Worm (Caenorhabditis elegans): ENCODE data around the gene T10B10.9.

The T10B10.9 gene

ce11 chrX:15126736-15127135 is 37.5 kb upstream of the T10B10.9 start:
- TF ChIP-seq madf-8 (GFP tag; conservative IDR thresholded peaks at IDR 0.05) (no peak), Y56A3A.18 (GFP tag; IDR thresholded peaks at IDR 0.05) (no peak), dpl-1 (GFP tag; optimal IDR thresholded peaks at IDR 0.05) (no peak), somi-1 (GFP tag; optimal IDR thresholded peaks at IDR 0.05) (no peak), attf-5 (GFP tag; optimal IDR thresholded peaks at IDR 0.05) (no peak), F37B4.10 (GFP tag; IDR thresholded peaks at IDR 0.05) (no peak), atf-7 (tag; optimal IDR thresholded peaks at IDR 0.05) (no peak), ekl-4 (GFP tag; IDR thresholded peaks at IDR 0.05) (no peak), madf-6 (GFP tag; IDR thresholded peaks at IDR 0.05) (no peak), rpc-1 (optimal IDR thresholded peaks at IDR 0.05) (no peak), rpc-1 (tag; optimal IDR thresholded peaks at IDR 0.05) (no peak), tbx-9 (tag; optimal IDR thresholded peaks at IDR 0.05; ENCODE audit: borderline replicate concordance) (no peak), chd-7 (tag; optimal IDR thresholded peaks at IDR 0.05) (no peak), K11D2.4 (GFP tag; IDR thresholded peaks at IDR 0.05) (no peak)

DNA sequence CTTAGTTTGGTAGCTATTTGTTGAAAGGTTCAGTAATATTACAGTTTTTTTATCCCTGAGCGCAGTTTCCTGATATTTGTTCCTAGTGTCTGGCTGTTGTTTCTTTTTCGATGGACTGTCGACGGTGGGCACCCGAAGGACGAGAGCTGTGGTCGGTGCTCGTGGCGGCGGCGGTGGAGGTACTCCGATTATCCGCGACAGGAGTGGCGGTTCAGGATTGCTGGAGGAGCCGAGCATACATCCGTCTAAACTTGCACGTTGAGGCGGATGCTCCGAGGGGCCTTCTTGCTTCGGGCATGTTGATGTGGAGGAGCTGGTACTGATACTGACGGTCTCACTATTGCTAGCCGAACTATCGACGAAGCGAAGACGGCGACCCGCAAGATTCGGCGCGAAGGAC is 36.9 kb upstream of the T10B10.9 start:
- TF ChIP-seq cebp-2 (GFP tag; IDR thresholded peaks at IDR 0.05) = 0 out of 2 replicates have a peak, but pooled peaks have one; percentile 9
- no peak for TF ChIP-seq ceh-79 (tag; optimal IDR thresholded peaks at IDR 0.05)
- TF ChIP-seq zfh-2 (GFP tag; conservative IDR thresholded peaks at IDR 0.05) = peak; percentile 76
- TF ChIP-seq Y53G8AR.9 (GFP tag; conservative IDR thresholded peaks at IDR 0.05) = no peak
- TF ChIP-seq let-526 (GFP tag; IDR thresholded peaks at IDR 0.05) = no peak
- peak; percentile 67; the same call in 1 of the 2 replicates for TF ChIP-seq egrh-3 (GFP tag; IDR thresholded peaks at IDR 0.05)
- TF ChIP-seq F22D6.2 (tag; optimal IDR thresholded peaks at IDR 0.05) = no peak

DNA sequence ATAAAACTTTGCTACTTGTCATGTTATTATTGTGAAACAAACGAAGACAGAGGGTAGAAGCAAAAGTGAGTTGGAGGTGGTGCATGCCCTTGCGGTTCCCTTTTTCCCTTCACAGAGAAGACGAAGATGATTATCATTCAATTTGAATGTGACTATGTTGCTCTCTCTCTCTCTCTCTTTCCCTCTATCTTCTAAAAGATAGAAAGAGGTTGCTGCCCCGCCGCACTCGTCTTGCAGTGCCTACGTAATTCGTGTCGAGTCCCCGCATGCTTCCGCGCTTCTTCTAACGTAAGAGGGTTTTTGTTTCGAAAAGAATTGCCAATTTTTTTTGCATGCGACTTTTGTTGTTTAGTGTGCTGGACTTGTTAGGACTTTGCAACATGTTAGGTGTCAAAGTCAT is 36.0 kb upstream of the T10B10.9 start:
- no peak for TF ChIP-seq die-1 (tag; optimal IDR thresholded peaks at IDR 0.05)
- TF ChIP-seq nhr-27 (tag; optimal IDR thresholded peaks at IDR 0.05) = no peak
- no peak for TF ChIP-seq akir-1 (GFP tag; optimal IDR thresholded peaks at IDR 0.05)
- TF ChIP-seq nfya-2 (GFP tag; IDR thresholded peaks at IDR 0.05) = no peak
- TF ChIP-seq F37B4.10 (GFP tag; IDR thresholded peaks at IDR 0.05) = no peak
- TF ChIP-seq ztf-3 (GFP tag; optimal IDR thresholded peaks at IDR 0.05) = no peak
- TF ChIP-seq F33H1.4 (GFP tag; IDR thresholded peaks at IDR 0.05) = no peak
- TF ChIP-seq F55B11.4 (tag; optimal IDR thresholded peaks at IDR 0.05; ENCODE audit: borderline replicate concordance, insufficient read depth) = no peak
- TF ChIP-seq madf-8 (GFP tag; conservative IDR thresholded peaks at IDR 0.05) = no peak
- TF ChIP-seq hmg-1.2 (GFP tag; IDR thresholded peaks at IDR 0.05) = no peak
- no peak for TF ChIP-seq ceh-27 (GFP tag; optimal IDR thresholded peaks at IDR 0.05)
- no peak for TF ChIP-seq cebp-1 (GFP tag; IDR thresholded peaks at IDR 0.05)
- no peak for TF ChIP-seq cebp-1 (tag; optimal IDR thresholded peaks at IDR 0.05)
- no peak for TF ChIP-seq aptf-2 (GFP tag; conservative IDR thresholded peaks at IDR 0.05)
- no peak for TF ChIP-seq ztf-18 (tag; optimal IDR thresholded peaks at IDR 0.05)
- no peak for TF ChIP-seq snpc-1.3 (tag; optimal IDR thresholded peaks at IDR 0.05; ENCODE audit: insufficient read depth)
- TF ChIP-seq tlf-1 (GFP tag; optimal IDR thresholded peaks at IDR 0.05) = no peak

- TF ChIP-seq rec-8 (tag; optimal IDR thresholded peaks at IDR 0.05) (no peak), aptf-2 (GFP tag; conservative IDR thresholded peaks at IDR 0.05) (no peak), lin-54 (GFP tag; optimal IDR thresholded peaks at IDR 0.05) (no peak), Y53F4B.3 (GFP tag; IDR thresholded peaks at IDR 0.05) (no peak), ztf-25 (GFP tag; IDR thresholded peaks at IDR 0.05) (no peak), lin-40 (tag; optimal IDR thresholded peaks at IDR 0.05) (no peak), nhr-27 (tag; optimal IDR thresholded peaks at IDR 0.05) (no peak), egrh-3 (GFP tag; IDR thresholded peaks at IDR 0.05) (peak; percentile 22; the same call in 1 of the 2 replicates), pha-4 (tag; optimal IDR thresholded peaks at IDR 0.05) (no peak), nhr-120 (GFP tag; IDR thresholded peaks at IDR 0.05) (no peak), zfh-2 (GFP tag; conservative IDR thresholded peaks at IDR 0.05) (peak; percentile 53; the same call in 1 of the 2 replicates), ccch-3 (GFP tag; optimal IDR thresholded peaks at IDR 0.05) (no peak), egl-18 (GFP tag; IDR thresholded peaks at IDR 0.05) (no peak), ztf-18 (tag; optimal IDR thresholded peaks at IDR 0.05) (no peak), unc-62 (GFP tag; optimal IDR thresholded peaks at IDR 0.05) (no peak)
Measured at ce11 chrX:15132073-15132472, 32.1 kb upstream of the T10B10.9 start.
